Worm (Caenorhabditis elegans) whole organism, mixed stage, embryonic: ENCODE measurements around the gene F46B6.10.

Experiments used
- ces-1 ChIP-seq: fragments of 150-350 bp; optimal IDR thresholded peaks from 2 replicates; lab custom pipeline; 2014; ENCODE audit warnings: missing biosample characterization, missing genetic modification reagents, missing genetic modification characterization
- drap-1 ChIP-seq: fragments of 200-800 bp; sonication (Bioruptor generic); optimal IDR thresholded peaks from 3 replicates; lab custom pipeline; 2018; ENCODE audit warnings: mild to moderate bottlenecking, missing genetic modification characterization, missing compliant biosample characterization
- elt-3 ChIP-seq: fragments of 150-350 bp; optimal IDR thresholded peaks from 2 replicates; lab custom pipeline; 2014; ENCODE audit warnings: missing biosample characterization, missing genetic modification characterization
- lin-13 ChIP-seq: fragments of 150-350 bp; optimal IDR thresholded peaks from 2 replicates; lab custom pipeline; 2014; ENCODE audit warnings: missing biosample characterization, missing genetic modification characterization
- mep-1 ChIP-seq: fragments of 150-350 bp; optimal IDR thresholded peaks from 2 replicates; lab custom pipeline; 2017; ENCODE audit warnings: missing biosample characterization, missing genetic modification reagents, missing genetic modification characterization, inconsistent platforms
- unc-39 ChIP-seq: fragments of 150-350 bp; optimal IDR thresholded peaks from 2 replicates; lab custom pipeline; 2014; ENCODE audit warnings: missing biosample characterization, missing genetic modification characterization
- ztf-11 ChIP-seq: fragments of 150-350 bp; optimal IDR thresholded peaks from 2 replicates; lab custom pipeline; 2014; ENCODE audit warnings: missing biosample characterization, missing genetic modification characterization

ce11 chrV:9784215-9784614 is 17.6 kb downstream of the F46B6.10 start:
- TF ChIP-seq mep-1 (tag; lab: Kevin White, UChicago) (no peak), drap-1 (no peak), elt-3 (tag; lab: Kevin White, UChicago) (no peak), unc-39 (tag; lab: Kevin White, UChicago) (no peak), lin-13 (tag; lab: Kevin White, UChicago) (no peak), ztf-11 (tag; lab: Kevin White, UChicago) (no peak), ces-1 (no peak)
